Fruit fly (Drosophila melanogaster): ENCODE data around the gene CG14292.

Gene CG14292

dm6 chr3R:18915644-18916194 lies 10.3 kb upstream of the CG14292 start:
- TF ChIP-seq wdn (GFP tag; IDR thresholded peaks at IDR 0.05) (no peak), Med (GFP tag) (peak; percentile 35), Lim3 (GFP tag; IDR thresholded peaks at IDR 0.05) (no peak), CG32532 (GFP tag; IDR thresholded peaks at IDR 0.05) (no peak), gcm (GFP tag; optimal IDR thresholded peaks at IDR 0.05) (no peak), GATAe (GFP tag; conservative IDR thresholded peaks at IDR 0.05) (no peak), CG5245 (GFP tag; optimal IDR thresholded peaks at IDR 0.05) (no peak), CG10565 (GFP tag; optimal IDR thresholded peaks at IDR 0.05) (no peak), kay (GFP tag; optimal IDR thresholded peaks at IDR 0.05) (no peak), CG12659 (GFP tag; optimal IDR thresholded peaks at IDR 0.05) (no peak), CG18011 (GFP tag; optimal IDR thresholded peaks at IDR 0.05) (no peak), D19B (GFP tag; optimal IDR thresholded peaks at IDR 0.05) (peak; percentile 46), D (optimal IDR thresholded peaks at IDR 0.05) (no peak), D (GFP tag; optimal IDR thresholded peaks at IDR 0.05) (no peak), Six4 (GFP tag; optimal IDR thresholded peaks at IDR 0.05) (no peak), CG11696 (GFP tag; IDR thresholded peaks at IDR 0.05) (no peak), Sry-δ (GFP tag; optimal IDR thresholded peaks at IDR 0.05) (no peak), ash1 (GFP tag; optimal IDR thresholded peaks at IDR 0.05) (no peak), Dip2 (GFP tag; IDR thresholded peaks at IDR 0.05) (no peak), CG2199 (GFP tag; IDR thresholded peaks at IDR 0.05) (peak; percentile 55; the same call in 1 of the 3 replicates), chn (GFP tag; optimal IDR thresholded peaks at IDR 0.05) (no peak), salm (tag; optimal IDR thresholded peaks at IDR 0.05) (no peak), CG4282 (GFP tag; optimal IDR thresholded peaks at IDR 0.05) (no peak), CG11504 (tag; optimal IDR thresholded peaks at IDR 0.05) (peak; percentile 99), Stat92E (GFP tag; optimal IDR thresholded peaks at IDR 0.05) (peak in 1 of 3 experiments; percentile 53), Ssrp (tag; optimal IDR thresholded peaks at IDR 0.05) (no peak), pan (optimal IDR thresholded peaks at IDR 0.05) (no peak), pan (GFP tag; optimal IDR thresholded peaks at IDR 0.05 in 1 of 2, IDR thresholded peaks at IDR 0.05 in 1 of 2) (no peak), HmgZ (tag; optimal IDR thresholded peaks at IDR 0.05) (no peak), sna (GFP tag; IDR thresholded peaks at IDR 0.05; ENCODE audit: partially characterized antibody) (0 out of 2 replicates have a peak, but pooled peaks have one; percentile 20), CG2712 (tag; optimal IDR thresholded peaks at IDR 0.05) (no peak), cwo (GFP tag; optimal IDR thresholded peaks at IDR 0.05) (no peak), CG16779 (GFP tag; IDR thresholded peaks at IDR 0.05) (no peak), Ets65A (GFP tag) (peak; percentile 61), NK7.1 (GFP tag; optimal IDR thresholded peaks at IDR 0.05) (no peak), CG16813 (GFP tag; IDR thresholded peaks at IDR 0.05; ENCODE audit: partially characterized antibody) (no peak), CG15269 (tag; optimal IDR thresholded peaks at IDR 0.05) (no peak), exex (tag; optimal IDR thresholded peaks at IDR 0.05) (no peak), tio (GFP tag; optimal IDR thresholded peaks at IDR 0.05) (no peak)

dm6 chr3R:18914594-18915275 lies 9.3 kb upstream of the CG14292 start, which contains the start of gene Xrp1:
Gene Xrp1 (plus strand): TSS chr3R:18914968.
- TF ChIP-seq CG6689 (GFP tag; IDR thresholded peaks at IDR 0.05): peak; percentile 40; the same call in 1 of the 2 replicates
- TF ChIP-seq CG32532 (GFP tag; IDR thresholded peaks at IDR 0.05): peak; percentile 43
- peak; percentile 41 for TF ChIP-seq cwo (GFP tag; optimal IDR thresholded peaks at IDR 0.05)
- peak; percentile 28 for TF ChIP-seq sens (GFP tag)
- no peak for TF ChIP-seq dati (GFP tag; IDR thresholded peaks at IDR 0.05)
- no peak for TF ChIP-seq Atf6 (GFP tag; IDR thresholded peaks at IDR 0.05)
- TF ChIP-seq Asciz (GFP tag; optimal IDR thresholded peaks at IDR 0.05): no peak
- TF ChIP-seq CG1603 (tag; optimal IDR thresholded peaks at IDR 0.05): peak; percentile 5
- TF ChIP-seq CG15514 (GFP tag; optimal IDR thresholded peaks at IDR 0.05): peak; percentile 11
- no peak for TF ChIP-seq fru (optimal IDR thresholded peaks at IDR 0.05)
- peak; percentile 10 for TF ChIP-seq gem (tag; optimal IDR thresholded peaks at IDR 0.05)
- peak; percentile 43 for TF ChIP-seq lab (GFP tag; optimal IDR thresholded peaks at IDR 0.05)
- peak; percentile 53; the same call in 1 of the 3 replicates for TF ChIP-seq CG2199 (GFP tag; IDR thresholded peaks at IDR 0.05)
- peak; percentile 51; the same call in 2 of the 3 replicates for TF ChIP-seq CG7357 (GFP tag; IDR thresholded peaks at IDR 0.05)
- peak; percentile 39 for TF ChIP-seq CG9932 (GFP tag; IDR thresholded peaks at IDR 0.05)
